Worm (Caenorhabditis elegans): Measurements from ENCODE around the gene srd-11.

DNA sequence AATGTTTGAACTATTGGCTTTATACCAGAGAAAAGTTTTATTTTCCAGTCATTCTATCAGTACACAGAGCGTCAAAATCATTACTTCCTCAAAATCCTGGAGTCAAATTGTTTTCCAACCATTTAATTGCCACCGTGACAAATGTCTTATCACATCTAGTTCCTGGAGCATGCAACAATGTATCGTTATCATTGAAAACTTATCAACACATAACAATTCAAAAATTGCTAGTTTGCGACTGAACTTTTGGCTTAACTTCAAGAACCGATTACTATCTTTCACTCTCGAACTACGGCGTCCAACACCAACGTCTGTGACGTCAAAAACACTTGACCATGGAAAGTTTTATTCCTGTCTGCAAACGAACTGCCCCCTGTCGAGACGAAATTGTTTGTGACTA, 18.4 kb upstream of the srd-11 start:
- TF ChIP-seq nhr-237 (tag; optimal IDR thresholded peaks at IDR 0.05) = no peak
- TF ChIP-seq tbx-8 (GFP tag; optimal IDR thresholded peaks at IDR 0.05) = no peak
- no peak for TF ChIP-seq hlh-1 (tag; optimal IDR thresholded peaks at IDR 0.05)
- no peak for TF ChIP-seq ceh-39 (tag; optimal IDR thresholded peaks at IDR 0.05)
- TF ChIP-seq snpc-4 (tag; optimal IDR thresholded peaks at IDR 0.05) = no peak
- no peak for TF ChIP-seq unc-39 (tag; optimal IDR thresholded peaks at IDR 0.05)
